Worm (Caenorhabditis elegans) whole organism, midembryonic: ENCODE results near the gene lgc-43.

Experiments
- T22C8.4 ChIP-seq: fragments of 200-800 bp; sonication (Bioruptor generic); IDR thresholded peaks from 2 replicates; pipeline ENCODE4 v1.3.6; 2022; ENCODE audit warnings: missing genetic modification characterization, missing compliant biosample characterization
- cog-1 ChIP-seq: sonication (generic microtip); optimal IDR thresholded peaks from 2 replicates; lab custom pipeline; 2016; ENCODE audit warnings: missing genetic modification characterization, missing compliant biosample characterization
- flt-1 ChIP-seq: fragments of 200-800 bp; sonication (Bioruptor generic); IDR thresholded peaks from 2 replicates; pipeline ENCODE4 v1.3.6; 2022; ENCODE audit warnings: missing genetic modification characterization, missing compliant biosample characterization
- klf-2 ChIP-seq: fragments of 200-800 bp; sonication (Bioruptor generic); conservative IDR thresholded peaks from 2 replicates; pipeline ENCODE4 v1.3.6; 2022; ENCODE audit warnings: missing genetic modification reagents, missing genetic modification characterization, missing compliant biosample characterization
- med-1 ChIP-seq: sonication (generic microtip); optimal IDR thresholded peaks from 2 replicates; lab custom pipeline; 2017; ENCODE audit warnings: missing genetic modification characterization, mild to moderate bottlenecking, missing compliant biosample characterization, antibody characterized with exemption, missing genetic modification reagents; ENCODE audit not compliant: insufficient read depth
- ref-1 ChIP-seq: fragments of 200-800 bp; sonication (Bioruptor generic); conservative IDR thresholded peaks from 2 replicates; pipeline ENCODE4 v1.3.6; 2022; ENCODE audit warnings: missing genetic modification reagents, missing genetic modification characterization, missing compliant biosample characterization
- ztf-23 ChIP-seq: fragments of 200-800 bp; sonication (Bioruptor generic); IDR thresholded peaks from 2 replicates; pipeline ENCODE4 v1.3.6; 2022; ENCODE audit warnings: missing genetic modification reagents, missing genetic modification characterization, missing compliant biosample characterization
- ztf-29 ChIP-seq: fragments of 200-800 bp; sonication (Bioruptor generic); IDR thresholded peaks from 2 replicates; pipeline ENCODE4 v1.3.6; 2022; ENCODE audit warnings: missing genetic modification reagents, missing genetic modification characterization, missing compliant biosample characterization

DNA sequence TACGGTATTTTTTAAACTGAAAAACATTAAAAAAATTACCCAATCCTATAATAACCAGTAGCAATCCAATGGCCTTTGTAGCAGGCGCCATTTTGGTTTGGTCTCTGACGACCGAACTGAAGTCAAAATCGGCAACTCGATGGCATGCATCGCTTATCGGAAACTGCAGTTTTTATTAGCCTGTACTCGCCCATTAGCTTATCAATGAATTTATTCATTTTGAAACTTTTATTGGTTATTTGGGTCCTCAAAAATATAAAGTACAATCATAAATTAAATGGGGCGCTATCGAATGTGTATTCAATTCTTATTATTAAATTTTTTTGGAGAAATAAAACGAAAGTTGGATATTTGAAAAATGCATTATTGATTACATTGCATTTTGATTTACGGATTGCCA lies 50.3 kb downstream of the lgc-43 start, which contains the start of gene R09H10.5:
- TF ChIP-seq ztf-23 (no peak), klf-2 (no peak), flt-1 (GFP tag; lab: Robert Waterston, UW) (no peak), med-1 (no peak), ref-1 (GFP tag; lab: Robert Waterston, UW) (no peak), cog-1 (tag; lab: Kevin White, UChicago) (no peak), ztf-29 (GFP tag; lab: Robert Waterston, UW) (no peak), T22C8.4 (no peak)
